Worm (Caenorhabditis elegans) whole organism, L1 larva: ENCODE measurements around the gene lgc-54.
A peak's percentile ranks its signal among the peaks of the same experiment; 100 is the strongest.

Experiments used
- C04F5.9 ChIP-seq: sonication (generic microtip); optimal IDR thresholded peaks from 2 replicates; lab custom pipeline; 2016; ENCODE audit warnings: missing genetic modification characterization, missing compliant biosample characterization
- C16A3.4 ChIP-seq: fragments of 150-350 bp; optimal IDR thresholded peaks from 2 replicates; lab custom pipeline; 2014; ENCODE audit warnings: missing biosample characterization, missing genetic modification characterization
- F16B12.6 ChIP-seq: fragments of 150-350 bp; optimal IDR thresholded peaks from 2 replicates; lab custom pipeline; 2014; ENCODE audit warnings: missing biosample characterization, missing genetic modification characterization
- alr-1 ChIP-seq: fragments of 200-800 bp; sonication (Bioruptor generic); optimal IDR thresholded peaks from 2 replicates; lab custom pipeline; 2018; ENCODE audit warnings: borderline replicate concordance, mild to moderate bottlenecking, missing genetic modification characterization, missing compliant biosample characterization
- blmp-1 ChIP-seq: fragments of 150-350 bp; optimal IDR thresholded peaks from 2 replicates; lab custom pipeline; 2014; ENCODE audit warnings: missing biosample characterization, missing genetic modification characterization
- ceh-82 ChIP-seq, 3 experiments: fragments of 150-350 bp in 1 of 3; sonication (generic microtip) in 2 of 3; optimal IDR thresholded peaks; 2 replicates each; lab custom pipeline; 2014 to 2017; ENCODE audit warnings: missing biosample characterization in 3 of 3, missing genetic modification characterization in 3 of 3
- ceh-90 ChIP-seq: sonication (generic microtip); optimal IDR thresholded peaks from 2 replicates; lab custom pipeline; 2016; ENCODE audit warnings: missing genetic modification characterization, missing compliant biosample characterization
- dpl-1 ChIP-seq, 3 experiments: fragments of 150-350 bp in 2 of 3; sonication (generic microtip) in 1 of 3; optimal IDR thresholded peaks; 2 replicates each; lab custom pipeline; 2014 to 2017; ENCODE audit warnings: missing biosample characterization in 3 of 3, missing genetic modification characterization in 3 of 3, missing genetic modification reagents in 3 of 3
- dsc-1 ChIP-seq: sonication (generic microtip); optimal IDR thresholded peaks from 2 replicates; lab custom pipeline; 2016; ENCODE audit warnings: mild to moderate bottlenecking, missing genetic modification characterization, missing compliant biosample characterization
- efl-1 ChIP-seq, 4 experiments: fragments of 150-350 bp; optimal IDR thresholded peaks in 3 of 4; peaks in 1 of 4; 1 replicate in 1 of 4; 2 replicates in 3 of 4; lab custom pipeline; 2014; ENCODE audit warnings: missing biosample characterization in 2 of 4, missing genetic modification characterization in 2 of 4, missing genetic modification reagents in 2 of 4
- efl-3 ChIP-seq: fragments of 200-800 bp; sonication (Bioruptor generic); optimal IDR thresholded peaks from 2 replicates; lab custom pipeline; 2018; ENCODE audit warnings: mild to moderate bottlenecking, missing genetic modification characterization, missing compliant biosample characterization
- egl-13 ChIP-seq: sonication (generic microtip); optimal IDR thresholded peaks from 2 replicates; lab custom pipeline; 2016; ENCODE audit warnings: missing genotype, missing genetic modification reagents, missing genetic modification characterization, missing compliant biosample characterization
- ets-5 ChIP-seq: fragments of 200-800 bp; sonication (Bioruptor generic); IDR thresholded peaks from 2 replicates; pipeline ENCODE4 v1.3.6; 2022; ENCODE audit warnings: missing genetic modification characterization, missing compliant biosample characterization
- fkh-8 ChIP-seq: sonication (generic microtip); optimal IDR thresholded peaks from 2 replicates; lab custom pipeline; 2016; ENCODE audit warnings: mild to moderate bottlenecking, missing genetic modification characterization, missing compliant biosample characterization
- fos-1 ChIP-seq: fragments of 150-350 bp; optimal IDR thresholded peaks from 2 replicates; lab custom pipeline; 2014; ENCODE audit warnings: missing biosample characterization, missing genetic modification characterization
- grh-1 ChIP-seq: fragments of 200-800 bp; sonication (Bioruptor generic); IDR thresholded peaks from 2 replicates; pipeline ENCODE4 v1.3.6; 2022; ENCODE audit warnings: missing genetic modification reagents, missing genetic modification characterization, missing compliant biosample characterization
- hlh-17 ChIP-seq: fragments of 200-800 bp; sonication (Bioruptor generic); optimal IDR thresholded peaks from 2 replicates; lab custom pipeline; 2018; ENCODE audit warnings: missing genetic modification characterization, mild to moderate bottlenecking, missing compliant biosample characterization, moderate library complexity, borderline replicate concordance
- lin-13 ChIP-seq: fragments of 150-350 bp; optimal IDR thresholded peaks from 2 replicates; lab custom pipeline; 2014; ENCODE audit warnings: missing biosample characterization, missing genetic modification reagents, missing genetic modification characterization
- lin-14 ChIP-seq: fragments of 200-800 bp; sonication (Bioruptor generic); optimal IDR thresholded peaks from 2 replicates; lab custom pipeline; 2018; ENCODE audit warnings: mild to moderate bottlenecking, missing genetic modification characterization, moderate library complexity, missing compliant biosample characterization
- lin-35 ChIP-seq, 2 experiments: fragments of 150-350 bp; optimal IDR thresholded peaks; 2 replicates each; lab custom pipeline; 2014; ENCODE audit warnings: missing biosample characterization in 2 of 2, missing genetic modification characterization in 2 of 2, missing genetic modification reagents in 2 of 2
- lsy-2 ChIP-seq, 2 experiments: fragments of 150-350 bp; optimal IDR thresholded peaks; 2 replicates each; lab custom pipeline; 2014; ENCODE audit warnings: missing biosample characterization in 2 of 2, missing genetic modification characterization in 2 of 2
- mef-2 ChIP-seq: fragments of 150-350 bp; optimal IDR thresholded peaks from 2 replicates; lab custom pipeline; 2014; ENCODE audit warnings: missing biosample characterization, missing genetic modification characterization
- mep-1 ChIP-seq: fragments of 150-350 bp; optimal IDR thresholded peaks from 2 replicates; lab custom pipeline; 2014; ENCODE audit warnings: missing biosample characterization, missing genetic modification characterization
- nhr-12 ChIP-seq: sonication (generic microtip); optimal IDR thresholded peaks from 2 replicates; lab custom pipeline; 2017; ENCODE audit warnings: missing biosample characterization, missing genetic modification characterization
- nhr-19 ChIP-seq: fragments of 200-800 bp; sonication (Bioruptor generic); conservative IDR thresholded peaks from 2 replicates; pipeline ENCODE4 v1.3.6; 2022; ENCODE audit warnings: missing genetic modification characterization, missing compliant biosample characterization
- nhr-20 ChIP-seq: sonication (generic microtip); optimal IDR thresholded peaks from 2 replicates; lab custom pipeline; 2016; ENCODE audit warnings: mild to moderate bottlenecking, missing genetic modification characterization, missing compliant biosample characterization
- nhr-237 ChIP-seq: fragments of 150-350 bp; optimal IDR thresholded peaks from 2 replicates; lab custom pipeline; 2014; ENCODE audit warnings: missing biosample characterization, missing genetic modification characterization
- nhr-28 ChIP-seq: fragments of 150-350 bp; optimal IDR thresholded peaks from 2 replicates; lab custom pipeline; 2014; ENCODE audit warnings: missing biosample characterization, missing genetic modification characterization
- nhr-71 ChIP-seq: sonication (generic microtip); optimal IDR thresholded peaks from 2 replicates; lab custom pipeline; 2016; ENCODE audit warnings: mild to moderate bottlenecking, missing genetic modification characterization, moderate library complexity, missing compliant biosample characterization
- nhr-76 ChIP-seq: sonication (generic microtip); optimal IDR thresholded peaks from 2 replicates; lab custom pipeline; 2017; ENCODE audit warnings: missing biosample characterization, missing genetic modification characterization
- nhr-77 ChIP-seq: fragments of 150-350 bp; optimal IDR thresholded peaks from 2 replicates; lab custom pipeline; 2014; ENCODE audit warnings: missing biosample characterization, missing genetic modification characterization
- pag-3 ChIP-seq: sonication (generic microtip); optimal IDR thresholded peaks from 2 replicates; lab custom pipeline; 2017; ENCODE audit warnings: missing genetic modification characterization, mild to moderate bottlenecking, missing compliant biosample characterization, antibody characterized with exemption, borderline replicate concordance; ENCODE audit not compliant: insufficient read depth
- pqm-1 ChIP-seq: sonication (generic microtip); optimal IDR thresholded peaks from 3 replicates; lab custom pipeline; 2017; ENCODE audit warnings: missing biosample characterization, missing genetic modification characterization
- rnt-1 ChIP-seq: sonication (generic microtip); optimal IDR thresholded peaks from 2 replicates; lab custom pipeline; 2016; ENCODE audit warnings: mild to moderate bottlenecking, missing genetic modification characterization, moderate library complexity, missing compliant biosample characterization
- snu-23 ChIP-seq: sonication (generic microtip); optimal IDR thresholded peaks from 2 replicates; lab custom pipeline; 2016; ENCODE audit warnings: missing genetic modification characterization, missing compliant biosample characterization
- sup-37 ChIP-seq: fragments of 200-800 bp; sonication (Bioruptor generic); optimal IDR thresholded peaks from 2 replicates; lab custom pipeline; 2018; ENCODE audit warnings: mild to moderate bottlenecking, missing genetic modification characterization, missing compliant biosample characterization
- swsn-7 ChIP-seq: sonication (generic microtip); optimal IDR thresholded peaks from 2 replicates; lab custom pipeline; 2016; ENCODE audit warnings: missing genetic modification characterization, missing compliant biosample characterization
- unc-130 ChIP-seq: fragments of 150-350 bp; optimal IDR thresholded peaks from 2 replicates; lab custom pipeline; 2017; ENCODE audit warnings: missing biosample characterization, missing genetic modification characterization, inconsistent platforms
- unc-86 ChIP-seq: sonication (generic microtip); optimal IDR thresholded peaks from 2 replicates; lab custom pipeline; 2016; ENCODE audit warnings: missing genetic modification characterization, missing compliant biosample characterization
- vab-15 ChIP-seq: sonication (generic microtip); optimal IDR thresholded peaks from 2 replicates; lab custom pipeline; 2017; ENCODE audit warnings: missing genotype, mild to moderate bottlenecking, missing genetic modification characterization, missing compliant biosample characterization
- zip-4 ChIP-seq: fragments of 200-800 bp; sonication (Bioruptor generic); optimal IDR thresholded peaks from 2 replicates; lab custom pipeline; 2018; ENCODE audit warnings: mild to moderate bottlenecking, missing genetic modification characterization, moderate library complexity, missing compliant biosample characterization
- ztf-4 ChIP-seq: fragments of 150-350 bp; optimal IDR thresholded peaks from 2 replicates; lab custom pipeline; 2014; ENCODE audit warnings: missing biosample characterization, missing genetic modification characterization

lgc-54 gene

DNA sequence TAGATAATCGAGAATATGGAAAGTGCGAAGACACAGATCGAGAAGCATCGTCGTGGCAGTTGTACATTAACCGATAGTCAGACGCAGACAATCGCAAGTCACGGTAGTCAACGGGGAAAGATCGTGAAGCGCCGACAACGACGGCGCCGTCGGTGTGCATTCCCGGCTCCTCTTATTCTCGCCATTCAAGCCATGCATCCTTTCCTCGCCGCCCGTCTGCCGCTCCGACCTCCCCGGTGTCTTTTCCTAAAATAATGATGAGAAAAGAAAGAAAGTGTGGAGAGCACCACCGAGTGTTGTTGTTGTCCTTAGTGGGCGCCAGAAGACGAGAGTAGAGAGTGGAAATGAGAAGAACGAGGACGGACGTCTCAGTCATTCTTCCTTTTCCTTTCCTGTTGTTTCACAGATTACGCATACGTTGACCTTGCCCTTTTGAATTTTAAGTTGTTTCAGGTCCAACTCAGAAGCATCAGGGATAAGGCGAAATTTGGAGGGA is 52.6 kb downstream of the lgc-54 start, which contains the start of gene ZC404.1 (continued):
- no peak for TF ChIP-seq hlh-17 (GFP tag; lab: Kevin White, UChicago)
- no peak for TF ChIP-seq sup-37
- TF ChIP-seq mef-2 (tag; lab: Kevin White, UChicago), result no peak
- TF ChIP-seq C04F5.9, result no peak
- no peak for TF ChIP-seq ztf-4 (tag; lab: Kevin White, UChicago)
- TF ChIP-seq unc-86 (tag; lab: Kevin White, UChicago), result peak; percentile 1
- TF ChIP-seq nhr-71 (tag; lab: Kevin White, UChicago), result peak; percentile 36
- TF ChIP-seq fkh-8 (tag; lab: Kevin White, UChicago), result peak; percentile 64
- TF ChIP-seq nhr-20 (tag; lab: Kevin White, UChicago), result no peak
- TF ChIP-seq nhr-76 (tag; lab: Kevin White, UChicago), result no peak
- no peak for TF ChIP-seq pag-3
- no peak for TF ChIP-seq vab-15 (tag; lab: Kevin White, UChicago)
- TF ChIP-seq ets-5 (GFP tag; lab: Robert Waterston, UW), result no peak
- peak in 1 of 2 experiments; percentile 22 for TF ChIP-seq lsy-2 (tag; optimal IDR thresholded peaks at IDR 0.05; lab: Kevin White, UChicago)
- no peak for TF ChIP-seq alr-1 (tag; lab: Kevin White, UChicago)
- no peak for TF ChIP-seq blmp-1 (tag; lab: Kevin White, UChicago)
- no peak for TF ChIP-seq mep-1 (tag; lab: Kevin White, UChicago)
- no peak for TF ChIP-seq rnt-1
- TF ChIP-seq lin-13 (GFP tag; lab: Kevin White, UChicago), result no peak
- no peak for TF ChIP-seq grh-1
- peak; percentile 74 for TF ChIP-seq lin-14
- TF ChIP-seq efl-1 (optimal IDR thresholded peaks at IDR 0.05; lab: Kevin White, UChicago), result peak; percentile 3 to 8
- TF ChIP-seq efl-1 (GFP tag; optimal IDR thresholded peaks at IDR 0.05 in 1 of 2; lab: Kevin White, UChicago), result peak in 1 of 2 experiments; percentile 49
- no peak for TF ChIP-seq nhr-237
- peak in 1 of 3 experiments; percentile 23 for TF ChIP-seq ceh-82 (tag; optimal IDR thresholded peaks at IDR 0.05; lab: Kevin White, UChicago)
- TF ChIP-seq ceh-90 (tag; lab: Kevin White, UChicago), result no peak
- no peak for TF ChIP-seq nhr-19 (GFP tag; lab: Robert Waterston, UW)
- TF ChIP-seq nhr-28 (tag; lab: Kevin White, UChicago), result no peak
- TF ChIP-seq C16A3.4, result no peak
- peak; percentile 21 for TF ChIP-seq swsn-7 (tag; lab: Kevin White, UChicago)
- no peak for TF ChIP-seq unc-130 (tag; lab: Kevin White, UChicago)
- TF ChIP-seq fos-1 (tag; lab: Kevin White, UChicago), result no peak
- no peak for TF ChIP-seq egl-13 (tag; lab: Kevin White, UChicago)
- TF ChIP-seq nhr-77, result no peak
- no peak for TF ChIP-seq nhr-12 (tag; lab: Kevin White, UChicago)
- no peak for TF ChIP-seq efl-3 (GFP tag; lab: Kevin White, UChicago)

DNA sequence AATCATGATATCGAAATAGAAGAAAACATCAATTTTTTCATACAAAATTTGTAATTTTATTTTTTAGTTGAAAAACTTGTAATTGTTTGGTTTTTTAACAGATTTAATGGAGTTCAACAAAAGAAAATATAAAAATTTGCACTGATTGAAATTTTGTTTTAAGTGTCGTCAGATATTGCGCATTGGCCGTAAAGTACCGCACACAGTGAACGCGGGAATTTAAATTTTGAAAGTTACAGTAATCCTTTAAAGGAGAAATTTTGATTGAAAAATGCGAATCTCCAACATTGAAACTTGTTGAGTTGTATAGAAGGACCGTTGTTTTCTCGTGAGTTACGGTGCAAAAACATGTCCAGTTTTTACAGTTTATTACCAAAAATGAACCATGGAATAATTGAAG is 53.4 kb downstream of the lgc-54 start:
- no peak for TF ChIP-seq nhr-76 (tag; lab: Kevin White, UChicago)
- peak in 1 of 2 experiments; percentile 41 for TF ChIP-seq lsy-2 (tag; optimal IDR thresholded peaks at IDR 0.05; lab: Kevin White, UChicago)
- TF ChIP-seq efl-1 (optimal IDR thresholded peaks at IDR 0.05; lab: Kevin White, UChicago), result peak in 1 of 2 experiments; percentile 48
- peak; percentile 8 to 64 for TF ChIP-seq efl-1 (GFP tag; optimal IDR thresholded peaks at IDR 0.05 in 1 of 2; lab: Kevin White, UChicago)
- no peak for TF ChIP-seq dsc-1 (tag; lab: Kevin White, UChicago)
- TF ChIP-seq F16B12.6 (tag; lab: Kevin White, UChicago), result peak; percentile 31
- no peak for TF ChIP-seq fos-1 (tag; lab: Kevin White, UChicago)
- TF ChIP-seq ceh-90 (tag; lab: Kevin White, UChicago), result no peak
- TF ChIP-seq blmp-1 (tag; lab: Kevin White, UChicago), result no peak
- peak in 2 of 3 experiments; percentile 26 to 70 for TF ChIP-seq dpl-1 (GFP tag; optimal IDR thresholded peaks at IDR 0.05; lab: Kevin White, UChicago)
- no peak for TF ChIP-seq pqm-1 (tag; lab: Kevin White, UChicago)
- TF ChIP-seq nhr-28 (tag; lab: Kevin White, UChicago), result no peak
- TF ChIP-seq C04F5.9, result no peak
- peak; percentile 7 to 60 for TF ChIP-seq lin-35 (GFP tag; optimal IDR thresholded peaks at IDR 0.05; lab: Kevin White, UChicago)
- TF ChIP-seq zip-4, result no peak
- no peak for TF ChIP-seq snu-23 (GFP tag; lab: Kevin White, UChicago)
